Worm (Caenorhabditis elegans) whole organism, early embryonic: ENCODE results near the gene msp-36.

Experiments used
- B0310.2 ChIP-seq: sonication (generic microtip); optimal IDR thresholded peaks from 2 replicates; lab custom pipeline; 2016; ENCODE audit warnings: mild to moderate bottlenecking, missing genetic modification characterization, missing compliant biosample characterization
- F13C5.2 ChIP-seq: sonication (generic microtip); optimal IDR thresholded peaks from 2 replicates; lab custom pipeline; 2017; ENCODE audit warnings: mild to moderate bottlenecking, missing genetic modification characterization, inconsistent platforms, missing compliant biosample characterization
- aly-1 ChIP-seq: sonication (generic microtip); optimal IDR thresholded peaks from 2 replicates; lab custom pipeline; 2016; ENCODE audit warnings: missing genetic modification characterization, missing compliant biosample characterization
- ama-1 ChIP-seq: fragments of 150-350 bp; optimal IDR thresholded peaks from 2 replicates; lab custom pipeline; 2014
- ceh-13 ChIP-seq: fragments of 200-800 bp; sonication (Bioruptor generic); optimal IDR thresholded peaks from 2 replicates; lab custom pipeline; 2018; ENCODE audit warnings: mild to moderate bottlenecking, missing genetic modification characterization, missing compliant biosample characterization
- ceh-36 ChIP-seq: sonication (generic microtip); optimal IDR thresholded peaks from 2 replicates; lab custom pipeline; 2016; ENCODE audit warnings: missing genetic modification characterization, inconsistent platforms, missing compliant biosample characterization
- ets-7 ChIP-seq: sonication (generic microtip); optimal IDR thresholded peaks from 2 replicates; lab custom pipeline; 2016; ENCODE audit warnings: missing genotype, missing genetic modification characterization, missing compliant biosample characterization
- flt-1 ChIP-seq: fragments of 200-800 bp; sonication (Bioruptor generic); IDR thresholded peaks from 2 replicates; pipeline ENCODE4 v1.3.6; 2022; ENCODE audit warnings: missing genetic modification characterization, missing compliant biosample characterization
- hmbx-1 ChIP-seq: sonication (generic microtip); optimal IDR thresholded peaks from 2 replicates; lab custom pipeline; 2016; ENCODE audit warnings: mild to moderate bottlenecking, missing genetic modification characterization, missing compliant biosample characterization
- hmg-4 ChIP-seq: fragments of 200-800 bp; sonication (Bioruptor generic); optimal IDR thresholded peaks from 2 replicates; lab custom pipeline; 2018; ENCODE audit warnings: mild to moderate bottlenecking, missing genetic modification characterization, missing compliant biosample characterization
- hnd-1 ChIP-seq: sonication (generic microtip); optimal IDR thresholded peaks from 2 replicates; lab custom pipeline; 2016; ENCODE audit warnings: missing genetic modification characterization, missing compliant biosample characterization
- pes-1 ChIP-seq: fragments of 200-800 bp; sonication (Bioruptor generic); IDR thresholded peaks from 2 replicates; pipeline ENCODE4 v1.3.6; 2022; ENCODE audit warnings: missing genetic modification reagents, missing genetic modification characterization, missing compliant biosample characterization
- scrt-1 ChIP-seq: fragments of 200-800 bp; sonication (Bioruptor generic); IDR thresholded peaks from 2 replicates; pipeline ENCODE4 v1.3.6; 2022; ENCODE audit warnings: missing genetic modification characterization, missing compliant biosample characterization
- sea-1 ChIP-seq: fragments of 200-800 bp; sonication (Bioruptor generic); conservative IDR thresholded peaks from 2 replicates; pipeline ENCODE4 v1.3.6; 2022; ENCODE audit warnings: missing genetic modification characterization, missing compliant biosample characterization
- tbx-11 ChIP-seq: fragments of 200-800 bp; sonication (Bioruptor generic); IDR thresholded peaks from 2 replicates; pipeline ENCODE4 v1.3.6; 2022; ENCODE audit warnings: missing genetic modification characterization, missing compliant biosample characterization
- tbx-37 ChIP-seq: fragments of 200-800 bp; sonication (Bioruptor generic); conservative IDR thresholded peaks from 2 replicates; pipeline ENCODE4 v1.3.6; 2022; ENCODE audit warnings: missing genetic modification reagents, missing genetic modification characterization, missing compliant biosample characterization
- tra-4 ChIP-seq: sonication (generic microtip); optimal IDR thresholded peaks from 2 replicates; lab custom pipeline; 2017; ENCODE audit warnings: missing genetic modification characterization, missing compliant biosample characterization

Gene msp-36

DNA sequence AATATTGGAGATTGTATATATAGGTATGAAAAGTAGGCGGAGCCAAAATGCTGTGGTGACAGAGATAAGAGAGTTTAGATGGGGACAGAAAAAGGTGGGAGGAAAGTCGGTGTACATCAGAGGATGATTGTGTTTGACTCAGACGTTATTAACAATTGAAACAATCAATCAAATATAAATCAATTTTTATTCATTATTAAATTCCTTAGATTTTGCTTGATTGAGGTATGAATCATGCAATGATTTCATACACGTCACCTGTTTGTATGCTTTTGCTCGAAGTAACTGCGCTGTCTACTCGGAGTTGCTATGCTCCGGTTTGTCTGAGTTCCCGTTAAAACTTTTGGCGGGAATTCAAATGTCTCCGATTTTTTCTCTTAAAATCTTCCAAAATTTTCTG, 19.9 kb downstream of the msp-36 start, which contains the start of gene C04G2.10:
Gene C04G2.10, plus strand, starts transcription at position 301 of the 400 bp plus-strand sequence.
- TF ChIP-seq scrt-1 (GFP tag; lab: Robert Waterston, UW): no peak

DNA sequence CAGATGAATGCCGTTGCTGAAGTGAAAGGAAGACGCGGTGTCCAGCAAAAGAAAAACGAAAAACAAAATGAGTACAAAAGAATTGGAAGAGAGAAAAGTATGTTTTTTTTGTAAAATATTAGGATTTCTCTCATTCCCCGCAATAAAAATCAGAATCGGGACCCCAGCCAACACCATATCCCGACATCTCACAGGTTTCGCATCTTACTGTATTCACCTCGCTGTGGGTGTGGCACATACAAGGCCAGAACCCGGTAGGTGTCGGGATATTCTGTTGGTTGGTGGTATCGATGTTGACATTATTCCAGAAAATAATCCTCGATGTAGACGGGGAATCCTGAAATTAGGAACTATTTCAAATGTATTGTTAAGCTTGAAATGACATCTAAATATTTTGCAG, 21.5 kb downstream of the msp-36 start:
- TF ChIP-seq scrt-1 (GFP tag; lab: Robert Waterston, UW): no peak
- TF ChIP-seq pes-1 (GFP tag; lab: Robert Waterston, UW): no peak
- TF ChIP-seq sea-1 (GFP tag; lab: Robert Waterston, UW): no peak
- no peak for TF ChIP-seq hmbx-1 (tag; lab: Kevin White, UChicago)
- TF ChIP-seq tra-4 (tag; lab: Kevin White, UChicago): no peak
- no peak for TF ChIP-seq aly-1 (tag; lab: Kevin White, UChicago)
- no peak for TF ChIP-seq ama-1 (lab: Kevin White, UChicago)
- TF ChIP-seq ets-7: no peak
- TF ChIP-seq hmg-4 (GFP tag; lab: Kevin White, UChicago): no peak
- TF ChIP-seq tbx-37 (GFP tag; lab: Robert Waterston, UW): no peak
- no peak for TF ChIP-seq ceh-13 (GFP tag; lab: Kevin White, UChicago)
- no peak for TF ChIP-seq hnd-1 (tag; lab: Kevin White, UChicago)
- no peak for TF ChIP-seq B0310.2 (tag; lab: Kevin White, UChicago)
- no peak for TF ChIP-seq tbx-11 (GFP tag; lab: Robert Waterston, UW)
- TF ChIP-seq flt-1: no peak
- no peak for TF ChIP-seq ceh-36 (tag; lab: Kevin White, UChicago)
- TF ChIP-seq F13C5.2 (tag; lab: Kevin White, UChicago): no peak

DNA sequence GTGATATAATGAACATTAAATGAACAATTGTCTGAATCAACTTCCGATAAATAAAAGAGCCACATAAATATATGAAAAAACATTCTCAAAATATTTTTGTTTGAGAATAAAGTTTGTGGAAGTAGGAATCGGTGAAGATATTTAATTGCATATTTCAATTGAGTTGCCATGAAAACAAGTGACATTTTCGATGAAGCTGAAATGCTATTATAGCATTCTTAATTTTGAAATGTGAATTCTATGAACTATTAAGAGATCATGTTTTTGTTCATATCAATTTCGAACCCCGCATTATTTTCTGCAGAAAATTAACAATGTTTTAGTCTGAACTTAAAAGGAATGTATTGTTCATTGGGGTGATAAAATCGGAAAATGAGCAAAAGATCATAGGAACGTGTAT, 27.0 kb downstream of the msp-36 start, which contains the start of gene irld-21:
Gene irld-21, minus strand, starts transcription at position 101 of the 400 bp plus-strand sequence.
- TF ChIP-seq sea-1 (GFP tag; lab: Robert Waterston, UW) (no peak), ceh-13 (GFP tag; lab: Kevin White, UChicago) (no peak), ama-1 (lab: Kevin White, UChicago) (no peak), hmg-4 (GFP tag; lab: Kevin White, UChicago) (no peak), F13C5.2 (tag; lab: Kevin White, UChicago) (no peak), aly-1 (tag; lab: Kevin White, UChicago) (no peak), hmbx-1 (tag; lab: Kevin White, UChicago) (no peak), tbx-11 (GFP tag; lab: Robert Waterston, UW) (no peak), hnd-1 (tag; lab: Kevin White, UChicago) (no peak), tbx-37 (GFP tag; lab: Robert Waterston, UW) (no peak), flt-1 (no peak), pes-1 (GFP tag; lab: Robert Waterston, UW) (no peak), tra-4 (tag; lab: Kevin White, UChicago) (no peak), scrt-1 (GFP tag; lab: Robert Waterston, UW) (no peak), ceh-36 (tag; lab: Kevin White, UChicago) (no peak), B0310.2 (tag; lab: Kevin White, UChicago) (no peak)

DNA sequence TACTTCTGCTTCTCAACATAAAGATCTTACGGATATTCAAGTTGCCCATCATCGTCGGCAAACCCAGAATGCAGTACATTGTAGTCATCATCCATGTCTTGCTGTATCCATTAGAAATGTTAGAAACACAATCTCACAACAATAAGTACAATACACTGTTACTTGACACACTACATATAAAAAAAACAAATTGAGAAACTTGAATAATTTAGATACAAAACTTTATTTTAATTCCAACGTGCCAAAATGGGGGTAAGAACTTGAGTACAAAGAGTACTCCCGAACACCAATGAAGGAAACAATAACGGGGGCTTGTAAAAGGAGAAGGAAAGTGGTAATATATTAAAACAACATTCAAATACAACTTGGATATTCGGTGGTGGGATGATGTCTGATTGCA, 31.3 kb downstream of the msp-36 start, which contains the start of gene ctf-18:
Gene ctf-18, minus strand, starts transcription at position 101 of the 400 bp plus-strand sequence.
- TF ChIP-seq tra-4 (tag; lab: Kevin White, UChicago) (no peak), pes-1 (GFP tag; lab: Robert Waterston, UW) (no peak), ceh-13 (GFP tag; lab: Kevin White, UChicago) (no peak), tbx-11 (GFP tag; lab: Robert Waterston, UW) (no peak), B0310.2 (tag; lab: Kevin White, UChicago) (no peak)

DNA sequence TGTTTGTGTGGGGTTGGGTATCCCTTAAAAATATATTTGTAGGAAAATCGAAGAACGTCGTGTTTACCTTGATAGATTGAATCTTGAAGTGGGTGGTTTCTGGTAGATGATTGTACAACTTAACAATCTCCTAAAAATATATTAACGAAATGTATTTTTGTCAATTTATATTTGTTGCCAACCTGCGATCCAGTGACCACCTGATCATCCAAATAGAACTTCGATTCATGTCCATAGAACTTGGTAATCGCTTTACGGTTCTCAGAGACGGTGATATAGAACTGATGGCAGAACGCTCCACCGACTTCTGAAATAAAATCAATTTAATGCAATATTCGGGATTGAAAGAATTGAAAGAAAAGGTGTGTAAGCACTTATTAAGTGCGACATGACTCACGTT, 33.2 kb downstream of the msp-36 start:
- TF ChIP-seq tbx-37 (GFP tag; lab: Robert Waterston, UW): no peak
- TF ChIP-seq pes-1 (GFP tag; lab: Robert Waterston, UW): no peak
- no peak for TF ChIP-seq tra-4 (tag; lab: Kevin White, UChicago)
- no peak for TF ChIP-seq F13C5.2 (tag; lab: Kevin White, UChicago)
- no peak for TF ChIP-seq aly-1 (tag; lab: Kevin White, UChicago)
- no peak for TF ChIP-seq ceh-36 (tag; lab: Kevin White, UChicago)
- TF ChIP-seq hmbx-1 (tag; lab: Kevin White, UChicago): no peak
- no peak for TF ChIP-seq hnd-1 (tag; lab: Kevin White, UChicago)
- no peak for TF ChIP-seq tbx-11 (GFP tag; lab: Robert Waterston, UW)
- TF ChIP-seq ama-1 (lab: Kevin White, UChicago): no peak
- no peak for TF ChIP-seq sea-1 (GFP tag; lab: Robert Waterston, UW)
- TF ChIP-seq B0310.2 (tag; lab: Kevin White, UChicago): no peak

DNA sequence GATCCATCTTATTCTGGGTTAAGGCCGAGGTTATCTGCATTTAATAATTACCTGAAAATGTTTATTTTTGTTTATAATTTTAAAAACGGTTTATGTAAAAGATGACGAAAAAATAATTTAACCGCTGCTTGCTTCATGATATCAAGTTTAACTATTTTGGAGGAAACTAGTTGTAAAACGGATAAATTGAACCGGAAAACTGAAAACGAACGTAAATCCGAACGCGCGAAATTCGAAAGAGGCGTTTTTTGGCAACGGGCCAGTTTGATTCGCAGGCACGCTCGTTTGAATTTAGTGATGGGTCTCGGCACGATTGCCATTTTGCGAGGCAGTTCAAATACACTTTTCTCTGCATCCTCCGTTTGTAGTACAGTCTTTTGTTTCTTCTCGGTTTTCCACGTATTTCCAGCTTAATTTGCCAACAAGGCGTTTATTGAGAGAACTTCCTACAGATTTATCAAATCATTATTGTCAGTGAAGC, 33.7 kb downstream of the msp-36 start, which contains the start of the genes gtbp-1 and K08F4.3:
Gene gtbp-1, minus strand, starts transcription at position 51 of the 481 bp plus-strand sequence.
Gene K08F4.3, plus strand, starts transcription at position 352 of the 481 bp plus-strand sequence.
- TF ChIP-seq scrt-1 (GFP tag; lab: Robert Waterston, UW) (no peak), aly-1 (tag; lab: Kevin White, UChicago) (no peak), B0310.2 (tag; lab: Kevin White, UChicago) (no peak), hmbx-1 (tag; lab: Kevin White, UChicago) (no peak), hnd-1 (tag; lab: Kevin White, UChicago) (no peak), tra-4 (tag; lab: Kevin White, UChicago) (no peak), F13C5.2 (tag; lab: Kevin White, UChicago) (no peak), sea-1 (GFP tag; lab: Robert Waterston, UW) (no peak), hmg-4 (GFP tag; lab: Kevin White, UChicago) (no peak), ets-7 (no peak), tbx-37 (GFP tag; lab: Robert Waterston, UW) (no peak), ceh-13 (GFP tag; lab: Kevin White, UChicago) (no peak), flt-1 (no peak), tbx-11 (GFP tag; lab: Robert Waterston, UW) (no peak), ama-1 (lab: Kevin White, UChicago) (no peak), pes-1 (GFP tag; lab: Robert Waterston, UW) (no peak), ceh-36 (tag; lab: Kevin White, UChicago) (no peak)
